Fruit fly (Drosophila melanogaster): ENCODE results near the gene CG43783.
A peak's percentile ranks its signal among the peaks of the same experiment; 100 is the strongest.

CG43783 gene

DNA sequence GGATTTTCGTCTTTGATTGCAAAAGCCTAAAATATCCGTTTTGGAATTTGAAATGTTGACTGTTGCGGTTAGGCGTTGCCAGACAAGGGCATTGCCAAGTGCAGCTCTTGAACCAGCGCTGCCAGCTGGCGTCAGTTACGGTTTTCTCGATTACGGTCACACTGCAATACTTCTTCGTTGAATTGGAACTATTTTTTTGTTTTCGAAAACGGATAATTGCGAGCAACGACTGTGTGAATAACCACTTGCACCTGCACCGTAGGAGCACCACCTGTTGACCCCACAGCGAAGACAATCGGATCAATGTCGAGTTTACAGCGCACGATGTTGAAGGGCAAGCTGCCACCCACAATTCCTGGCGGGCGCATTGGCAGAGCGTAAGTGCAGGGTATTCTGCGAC is 32.5 kb upstream of the CG43783 start, which contains the start of gene CG5068 (continued):
- TF ChIP-seq Lhr (GFP tag; optimal IDR thresholded peaks at IDR 0.05) (peak; percentile 21), Asciz (GFP tag; optimal IDR thresholded peaks at IDR 0.05) (no peak), CG13296 (GFP tag; optimal IDR thresholded peaks at IDR 0.05) (no peak), phol (tag; optimal IDR thresholded peaks at IDR 0.05) (peak; percentile 37), CG9215 (GFP tag; IDR thresholded peaks at IDR 0.05) (peak; percentile 100), Opbp (GFP tag; IDR thresholded peaks at IDR 0.05; ENCODE audit: partially characterized antibody) (peak; percentile 37; the same call in 1 of the 3 replicates), stwl (tag; optimal IDR thresholded peaks at IDR 0.05) (peak; percentile 79), ci (GFP tag; IDR thresholded peaks at IDR 0.05) (0 out of 3 replicates have a peak, but pooled peaks have one; percentile 18), gfzf (GFP tag; optimal IDR thresholded peaks at IDR 0.05) (peak; percentile 64), Bgb (GFP tag; IDR thresholded peaks at IDR 0.05; ENCODE audit: partially characterized antibody) (peak; percentile 49; the same call in 1 of the 2 replicates), Dbx (GFP tag; IDR thresholded peaks at IDR 0.05) (no peak), D19A (tag; optimal IDR thresholded peaks at IDR 0.05) (peak; percentile 22), ro (GFP tag; IDR thresholded peaks at IDR 0.05) (no peak), Bdp1 (GFP tag; optimal IDR thresholded peaks at IDR 0.05) (peak; percentile 0), kah (GFP tag; optimal IDR thresholded peaks at IDR 0.05) (peak; percentile 0), HLH4C (GFP tag; IDR thresholded peaks at IDR 0.05; ENCODE audit: partially characterized antibody) (peak; percentile 31; the same call in 1 of the 3 replicates), CG1603 (tag; optimal IDR thresholded peaks at IDR 0.05) (peak; percentile 74), MBD-R2 (GFP tag; IDR thresholded peaks at IDR 0.05) (peak; percentile 86), unc-4 (GFP tag; IDR thresholded peaks at IDR 0.05; ENCODE audit: partially characterized antibody) (peak; percentile 21; the same call in 1 of the 2 replicates)

DNA sequence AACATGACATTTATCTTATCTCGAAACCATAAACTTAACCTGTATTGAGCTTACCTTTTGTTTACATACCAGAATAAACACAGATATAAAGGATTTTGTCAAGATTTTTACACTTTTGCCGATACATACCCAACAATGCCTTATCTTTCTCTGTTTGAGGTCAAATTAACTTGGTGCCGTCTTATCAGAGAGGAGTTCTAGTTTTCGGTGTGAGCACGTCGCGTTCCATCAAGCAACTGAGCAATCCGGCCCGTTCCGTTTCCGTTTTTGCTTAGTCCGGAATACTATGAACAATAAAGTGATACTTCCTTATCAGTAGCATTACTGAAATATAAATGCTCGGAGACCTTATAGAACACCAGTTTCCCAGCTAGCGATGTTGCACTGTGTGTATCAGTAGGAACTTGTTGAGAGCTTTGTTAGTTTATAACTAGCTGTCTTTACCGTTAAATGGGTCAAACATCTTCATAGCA is 31.8 kb upstream of the CG43783 start, which contains the start of gene Galk:
Gene Galk (minus strand): TSS at position 244 of the 473 bp plus-strand sequence.
- TF ChIP-seq Asciz (GFP tag; optimal IDR thresholded peaks at IDR 0.05) (peak; percentile 74), CG12104 (GFP tag; optimal IDR thresholded peaks at IDR 0.05) (no peak), ewg (GFP tag; optimal IDR thresholded peaks at IDR 0.05) (no peak), CG6272 (GFP tag; IDR thresholded peaks at IDR 0.05) (0 out of 2 replicates have a peak, but pooled peaks have one; percentile 21), trh (GFP tag; optimal IDR thresholded peaks at IDR 0.05) (no peak), CG3838 (GFP tag; optimal IDR thresholded peaks at IDR 0.05) (peak; percentile 16), CG4730 (GFP tag; IDR thresholded peaks at IDR 0.05) (peak; percentile 52; the same call in 1 of the 2 replicates), Drgx (GFP tag; IDR thresholded peaks at IDR 0.05) (no peak), sr (GFP tag; IDR thresholded peaks at IDR 0.05) (no peak), jing (GFP tag; optimal IDR thresholded peaks at IDR 0.05) (no peak), Hr51 (GFP tag; optimal IDR thresholded peaks at IDR 0.05) (peak in 1 of 2 experiments; percentile 25), CG10209 (GFP tag; optimal IDR thresholded peaks at IDR 0.05) (peak; percentile 58), inv (GFP tag; IDR thresholded peaks at IDR 0.05; ENCODE audit: partially characterized antibody) (no peak), CG33213 (GFP tag; optimal IDR thresholded peaks at IDR 0.05) (peak; percentile 45), Bdp1 (GFP tag; optimal IDR thresholded peaks at IDR 0.05) (no peak), wor (GFP tag; IDR thresholded peaks at IDR 0.05) (no peak), Ets65A (GFP tag) (no peak), gem (tag; optimal IDR thresholded peaks at IDR 0.05) (no peak), en (GFP tag; optimal IDR thresholded peaks at IDR 0.05) (no peak), CG16779 (GFP tag; IDR thresholded peaks at IDR 0.05) (peak; percentile 86), CG18599 (GFP tag; optimal IDR thresholded peaks at IDR 0.05) (peak; percentile 85), CG12659 (GFP tag; optimal IDR thresholded peaks at IDR 0.05) (peak; percentile 28), fru (optimal IDR thresholded peaks at IDR 0.05) (no peak), bowl (GFP tag; IDR thresholded peaks at IDR 0.05) (0 out of 2 replicates have a peak, but pooled peaks have one; percentile 10), kah (GFP tag; optimal IDR thresholded peaks at IDR 0.05) (peak; percentile 30), fd102C (GFP tag; optimal IDR thresholded peaks at IDR 0.05) (no peak), eve (GFP tag; optimal IDR thresholded peaks at IDR 0.05) (no peak), jumu (GFP tag; optimal IDR thresholded peaks at IDR 0.05) (peak; percentile 30), Poxn (GFP tag; IDR thresholded peaks at IDR 0.05) (no peak), row (GFP tag; IDR thresholded peaks at IDR 0.05) (peak; percentile 92), ranshi (GFP tag; IDR thresholded peaks at IDR 0.05) (peak; percentile 59; the same call in 1 of the 2 replicates), gro (GFP tag; optimal IDR thresholded peaks at IDR 0.05) (peak; percentile 68), caup (GFP tag; optimal IDR thresholded peaks at IDR 0.05; ENCODE audit: severe bottlenecking) (peak; percentile 65)

Data from whole organism, embryonic.